Fruit fly (Drosophila melanogaster): ENCODE data around the gene Task7.

Task7 gene

DNA sequence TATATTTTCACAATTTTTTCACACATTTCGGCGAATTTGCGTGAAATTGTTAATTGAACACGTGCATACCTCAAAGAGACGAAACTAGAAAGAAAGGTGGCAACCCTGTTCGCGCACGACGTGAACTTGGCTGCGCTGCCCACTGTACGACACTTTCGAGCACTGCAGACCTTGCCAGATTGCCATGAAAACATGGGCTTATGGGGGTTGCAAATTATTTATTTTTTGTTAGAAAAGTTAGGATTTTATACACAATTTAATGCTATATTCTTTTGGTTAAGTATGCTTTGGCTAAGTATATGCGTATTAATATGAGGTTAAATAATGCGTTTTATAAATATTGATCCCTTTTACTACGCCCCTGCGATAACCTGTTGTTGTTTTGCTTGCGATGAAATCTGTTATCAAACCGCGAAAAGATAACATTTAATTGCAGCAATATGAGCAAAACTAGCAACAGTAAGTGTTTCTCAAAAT, 10.9 kb downstream of the Task7 start, which contains the start of the genes RpL34b and CG8132 (continued):
- TF ChIP-seq CG9876 (GFP tag; optimal IDR thresholded peaks at IDR 0.05) (peak; percentile 97), vnd (GFP tag; IDR thresholded peaks at IDR 0.05; ENCODE audit: partially characterized antibody) (no peak), ap (GFP tag; IDR thresholded peaks at IDR 0.05) (peak; percentile 86), bowl (GFP tag; IDR thresholded peaks at IDR 0.05) (peak; percentile 81), gro (GFP tag; optimal IDR thresholded peaks at IDR 0.05) (peak; percentile 95), CG3163 (GFP tag; optimal IDR thresholded peaks at IDR 0.05) (peak; percentile 86), CG10654 (GFP tag; optimal IDR thresholded peaks at IDR 0.05) (peak; percentile 96)

DNA sequence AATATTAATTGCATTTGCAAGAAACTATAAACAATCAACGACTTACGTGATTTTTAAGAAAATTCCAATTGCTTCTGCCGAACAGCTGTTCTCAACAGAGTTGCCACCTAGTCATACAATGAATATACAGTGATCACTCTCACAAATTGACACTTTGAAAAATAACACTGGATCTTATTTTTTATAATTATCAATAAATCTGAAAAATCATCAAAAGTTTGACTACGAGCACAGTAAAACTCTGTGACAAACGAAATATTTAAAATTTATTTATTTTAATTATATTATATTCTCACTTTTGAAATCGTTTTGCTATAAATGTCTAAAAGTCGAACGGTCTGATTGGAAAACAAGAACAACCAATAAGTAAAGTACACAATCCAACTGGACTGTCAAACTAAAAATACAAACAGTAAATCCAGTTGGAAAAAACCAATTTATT, 12.1 kb downstream of the Task7 start, which contains the start of gene CG34117:
Gene CG34117 (minus strand): TSS at position 103 of the 442 bp plus-strand sequence.
- TF ChIP-seq slp2 (GFP tag; optimal IDR thresholded peaks at IDR 0.05) (peak; percentile 17), CG12744 (GFP tag; optimal IDR thresholded peaks at IDR 0.05) (peak; percentile 37), eve (GFP tag; optimal IDR thresholded peaks at IDR 0.05) (no peak), kay (GFP tag; optimal IDR thresholded peaks at IDR 0.05) (peak; percentile 48), gcm (GFP tag; optimal IDR thresholded peaks at IDR 0.05) (peak; percentile 80), shn (GFP tag; optimal IDR thresholded peaks at IDR 0.05) (peak; percentile 0), NFAT (GFP tag; IDR thresholded peaks at IDR 0.05) (peak; percentile 89), tll (GFP tag; optimal IDR thresholded peaks at IDR 0.05) (peak in 1 of 2 experiments; percentile 61), sim (GFP tag; IDR thresholded peaks at IDR 0.05) (no peak), hth (optimal IDR thresholded peaks at IDR 0.05) (no peak), BtbVII (GFP tag; optimal IDR thresholded peaks at IDR 0.05) (peak; percentile 75), Atf-2 (GFP tag; optimal IDR thresholded peaks at IDR 0.05) (peak; percentile 38), dmrt99B (tag; optimal IDR thresholded peaks at IDR 0.05) (peak; percentile 75), Optix (GFP tag; IDR thresholded peaks at IDR 0.05) (no peak), slou (GFP tag; optimal IDR thresholded peaks at IDR 0.05) (peak; percentile 75), CG30403 (GFP tag; optimal IDR thresholded peaks at IDR 0.05) (peak; percentile 86), CG5180 (GFP tag; optimal IDR thresholded peaks at IDR 0.05) (peak; percentile 53), CG17612 (GFP tag; IDR thresholded peaks at IDR 0.05) (peak; percentile 5; the same call in 1 of the 2 replicates), Dfd (GFP tag; optimal IDR thresholded peaks at IDR 0.05) (no peak), CTCF (GFP tag; optimal IDR thresholded peaks at IDR 0.05) (peak; percentile 2), Asciz (GFP tag; optimal IDR thresholded peaks at IDR 0.05) (peak; percentile 39), CG32772 (GFP tag; IDR thresholded peaks at IDR 0.05) (peak; percentile 78), CG1792 (GFP tag; optimal IDR thresholded peaks at IDR 0.05) (peak; percentile 39), Dip2 (GFP tag; IDR thresholded peaks at IDR 0.05) (no peak), nmo (GFP tag; optimal IDR thresholded peaks at IDR 0.05) (peak; percentile 79), CG9797 (GFP tag; optimal IDR thresholded peaks at IDR 0.05) (no peak), CG12769 (tag; optimal IDR thresholded peaks at IDR 0.05) (peak; percentile 68), run (tag; optimal IDR thresholded peaks at IDR 0.05) (peak; percentile 40), pnt (GFP tag; optimal IDR thresholded peaks at IDR 0.05) (peak; percentile 49), CG11456 (GFP tag; IDR thresholded peaks at IDR 0.05) (peak; percentile 92), Dek (tag; optimal IDR thresholded peaks at IDR 0.05) (peak; percentile 85), CG12299 (tag; optimal IDR thresholded peaks at IDR 0.05) (peak; percentile 83), odd (GFP tag; optimal IDR thresholded peaks at IDR 0.05) (peak; percentile 65), CG11247 (GFP tag; IDR thresholded peaks at IDR 0.05) (peak; percentile 73), CG4707 (GFP tag; optimal IDR thresholded peaks at IDR 0.05) (peak; percentile 18), jigr1 (GFP tag; IDR thresholded peaks at IDR 0.05) (no peak), CG17802 (tag; optimal IDR thresholded peaks at IDR 0.05) (no peak), salm (tag; optimal IDR thresholded peaks at IDR 0.05) (peak; percentile 67), CG8359 (GFP tag; optimal IDR thresholded peaks at IDR 0.05; ENCODE audit: borderline replicate concordance) (no peak), CG13296 (GFP tag; optimal IDR thresholded peaks at IDR 0.05) (peak; percentile 79), nau (GFP tag; optimal IDR thresholded peaks at IDR 0.05) (peak; percentile 54), pita (GFP tag; optimal IDR thresholded peaks at IDR 0.05) (no peak), CG10209 (GFP tag; optimal IDR thresholded peaks at IDR 0.05) (peak; percentile 77)

All from whole organism, embryonic.